Fruit fly (Drosophila melanogaster): ENCODE data around the gene Best2.

DNA sequence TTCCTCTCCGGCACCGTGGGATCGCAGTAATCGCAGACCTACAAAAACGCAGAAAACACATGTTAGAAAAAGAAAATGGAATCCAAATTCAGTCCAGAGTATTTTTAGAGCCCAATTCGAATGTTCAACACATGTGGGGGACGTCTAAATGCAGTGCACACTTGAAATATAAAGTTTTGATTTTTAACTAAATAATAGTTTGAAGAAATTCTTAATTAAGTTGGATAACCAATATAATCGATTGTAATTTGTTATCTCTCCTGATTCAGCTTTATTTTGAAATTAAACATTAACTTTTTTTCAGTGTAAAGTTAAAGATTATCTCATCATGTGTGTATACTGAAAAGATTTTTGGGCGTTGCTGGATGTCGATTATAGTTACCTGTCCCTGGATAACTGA is 39.3 kb downstream of the Best2 start:
- TF ChIP-seq usp (GFP tag; optimal IDR thresholded peaks at IDR 0.05) (no peak), psq (optimal IDR thresholded peaks at IDR 0.05) (no peak), CG8478 (optimal IDR thresholded peaks at IDR 0.05) (no peak), pan (optimal IDR thresholded peaks at IDR 0.05) (no peak)
